Worm (Caenorhabditis elegans): ENCODE measurements around the gene jmjd-2.

jmjd-2 gene

ce11 chrII:14276409-14276808 lies 33.0 kb upstream of the jmjd-2 start, which contains the start of gene Y54G11A.3:
TSS of gene Y54G11A.3 (plus strand) at chrII:14276621.
- TF ChIP-seq hmg-1.1 (GFP tag; IDR thresholded peaks at IDR 0.05) (no peak), gei-8 (GFP tag; optimal IDR thresholded peaks at IDR 0.05) (no peak), madf-5 (GFP tag; IDR thresholded peaks at IDR 0.05) (no peak), ceh-32 (tag; optimal IDR thresholded peaks at IDR 0.05; ENCODE audit: poor library complexity) (no peak), lin-13 (GFP tag; optimal IDR thresholded peaks at IDR 0.05) (no peak), saeg-2 (GFP tag; IDR thresholded peaks at IDR 0.05) (no peak), zip-11 (GFP tag; IDR thresholded peaks at IDR 0.05) (no peak), nhr-237 (tag; optimal IDR thresholded peaks at IDR 0.05) (no peak), daf-16 (GFP tag; optimal IDR thresholded peaks at IDR 0.05) (no peak), daf-16 (tag; optimal IDR thresholded peaks at IDR 0.05) (no peak), Y75B8A.6 (GFP tag; IDR thresholded peaks at IDR 0.05) (no peak), mxl-3 (GFP tag; optimal IDR thresholded peaks at IDR 0.05) (no peak), skn-1 (tag; optimal IDR thresholded peaks at IDR 0.05) (no peak), nhr-28 (tag; optimal IDR thresholded peaks at IDR 0.05) (no peak), daf-12 (tag; optimal IDR thresholded peaks at IDR 0.05) (no peak), daf-19 (GFP tag; conservative IDR thresholded peaks at IDR 0.05) (no peak), lin-39 (tag; optimal IDR thresholded peaks at IDR 0.05) (no peak), php-3 (GFP tag; IDR thresholded peaks at IDR 0.05) (no peak), aha-1 (tag) (no peak)

ce11 chrII:14275045-14275444 lies 31.6 kb upstream of the jmjd-2 start:
- 0 out of 2 replicates have a peak, but pooled peaks have one; percentile 10 for TF ChIP-seq set-16 (GFP tag; IDR thresholded peaks at IDR 0.05)
- peak; percentile 71; the same call in 1 of the 2 replicates for TF ChIP-seq nhr-42 (GFP tag; IDR thresholded peaks at IDR 0.05)

- TF ChIP-seq ama-1 (optimal IDR thresholded peaks at IDR 0.05) (no peak), nhr-11 (tag; optimal IDR thresholded peaks at IDR 0.05) (no peak), ceh-32 (tag; optimal IDR thresholded peaks at IDR 0.05; ENCODE audit: poor library complexity) (no peak), nhr-102 (tag; optimal IDR thresholded peaks at IDR 0.05) (no peak), ceh-28 (tag; optimal IDR thresholded peaks at IDR 0.05) (no peak), ztf-7 (tag; optimal IDR thresholded peaks at IDR 0.05) (no peak), zip-2 (tag; optimal IDR thresholded peaks at IDR 0.05) (no peak), zfp-2 (tag; optimal IDR thresholded peaks at IDR 0.05) (no peak), hif-1 (tag; optimal IDR thresholded peaks at IDR 0.05) (no peak), ceh-44 (GFP tag; IDR thresholded peaks at IDR 0.05) (no peak), F26F4.8 (GFP tag; conservative IDR thresholded peaks at IDR 0.05) (no peak), snpc-1.2 (GFP tag; IDR thresholded peaks at IDR 0.05) (no peak), pha-4 (GFP tag; IDR thresholded peaks at IDR 0.05) (no peak), pha-4 (tag; optimal IDR thresholded peaks at IDR 0.05) (no peak), saeg-2 (GFP tag; IDR thresholded peaks at IDR 0.05) (no peak), skn-1 (tag; optimal IDR thresholded peaks at IDR 0.05) (no peak), zag-1 (tag; optimal IDR thresholded peaks at IDR 0.05) (no peak), fkh-10 (GFP tag; optimal IDR thresholded peaks at IDR 0.05) (no peak), cey-2 (tag; optimal IDR thresholded peaks at IDR 0.05; ENCODE audit: borderline replicate concordance, insufficient read depth) (no peak)
Observed at ce11 chrII:14269839-14270238, 26.4 kb upstream of the jmjd-2 start.

DNA sequence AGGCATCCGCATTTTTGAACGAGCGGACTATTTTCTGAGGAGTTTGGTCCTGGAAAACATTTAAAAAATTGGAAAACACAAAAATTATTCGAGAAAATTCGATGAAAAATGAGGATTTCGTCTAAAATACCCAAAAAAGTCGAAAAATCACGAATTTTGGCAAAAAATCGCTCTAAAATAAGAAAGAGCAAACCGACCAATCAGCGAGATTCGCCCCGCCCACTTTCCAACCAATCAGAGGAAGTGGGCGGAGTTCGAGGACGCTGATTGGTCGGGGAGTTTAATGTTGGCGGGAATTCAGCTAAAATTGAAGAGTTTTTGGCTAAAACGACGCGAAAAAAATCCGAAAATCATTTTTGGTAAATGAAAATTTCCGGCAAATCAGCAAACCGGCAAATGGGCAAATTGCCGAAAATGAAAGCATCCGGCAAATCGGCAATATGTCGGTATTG lies 25.8 kb upstream of the jmjd-2 start, which contains the start of gene Y54G11A.1:
Gene Y54G11A.1, minus strand, starts transcription at position 51 of the 452 bp plus-strand sequence.
- TF ChIP-seq tag-97 (GFP tag; IDR thresholded peaks at IDR 0.05) = no peak
- no peak for TF ChIP-seq Y5F2A.4 (GFP tag; optimal IDR thresholded peaks at IDR 0.05)
- no peak for TF ChIP-seq ceh-28 (tag; optimal IDR thresholded peaks at IDR 0.05)
- no peak for TF ChIP-seq nhr-76 (tag; optimal IDR thresholded peaks at IDR 0.05)
- no peak for TF ChIP-seq T20F7.1 (GFP tag; optimal IDR thresholded peaks at IDR 0.05)
- no peak for TF ChIP-seq ceh-44 (GFP tag; IDR thresholded peaks at IDR 0.05)
- TF ChIP-seq dmd-8 (GFP tag; IDR thresholded peaks at IDR 0.05) = no peak
- no peak for TF ChIP-seq jun-1 (tag; optimal IDR thresholded peaks at IDR 0.05)
- no peak for TF ChIP-seq nhr-48 (tag; optimal IDR thresholded peaks at IDR 0.05)
- TF ChIP-seq zfp-3 (GFP tag; conservative IDR thresholded peaks at IDR 0.05) = no peak
- TF ChIP-seq F26F4.8 (GFP tag; conservative IDR thresholded peaks at IDR 0.05) = no peak
- no peak for TF ChIP-seq lin-13 (GFP tag; optimal IDR thresholded peaks at IDR 0.05)
- no peak for TF ChIP-seq lin-38 (GFP tag; IDR thresholded peaks at IDR 0.05)
